Worm (Caenorhabditis elegans): Measurements from ENCODE around the gene ogdh-2.
A peak's percentile ranks its signal among the peaks of the same experiment; 100 is the strongest.

Gene ogdh-2

ce11 chrV:12195845-12196244 is 1.5 kb downstream of the ogdh-2 start, which contains the start of gene ZK836.3:
TSS of gene ZK836.3 (minus strand) at chrV:12195945.
- no peak for TF ChIP-seq efl-1 (optimal IDR thresholded peaks at IDR 0.05)
- peak in 1 of 2 experiments; percentile 30 for TF ChIP-seq efl-1 (GFP tag; optimal IDR thresholded peaks at IDR 0.05 in 1 of 2)
- no peak for TF ChIP-seq unc-98 (GFP tag; IDR thresholded peaks at IDR 0.05)
- no peak for TF ChIP-seq hlh-17 (GFP tag; optimal IDR thresholded peaks at IDR 0.05; ENCODE audit: borderline replicate concordance)
- no peak for TF ChIP-seq jun-1 (tag; optimal IDR thresholded peaks at IDR 0.05)
- no peak for TF ChIP-seq mab-9 (GFP tag; IDR thresholded peaks at IDR 0.05)
- TF ChIP-seq lir-3 (tag; optimal IDR thresholded peaks at IDR 0.05; ENCODE audit: poor library complexity) = no peak

- TF ChIP-seq lin-14 (GFP tag; optimal IDR thresholded peaks at IDR 0.05) = peak; percentile 19
- no peak for TF ChIP-seq nhr-76 (tag; optimal IDR thresholded peaks at IDR 0.05)
- TF ChIP-seq zag-1 (tag; optimal IDR thresholded peaks at IDR 0.05) = no peak
- no peak for TF ChIP-seq efl-1 (optimal IDR thresholded peaks at IDR 0.05)
- TF ChIP-seq efl-1 (GFP tag; optimal IDR thresholded peaks at IDR 0.05 in 1 of 2) = peak in 1 of 2 experiments; percentile 56
- no peak for TF ChIP-seq unc-86 (tag; optimal IDR thresholded peaks at IDR 0.05)
Observed at ce11 chrV:12196659-12197058, 2.4 kb downstream of the ogdh-2 start.

- no peak for TF ChIP-seq fkh-8 (tag; optimal IDR thresholded peaks at IDR 0.05)
- no peak for TF ChIP-seq sup-37 (GFP tag; optimal IDR thresholded peaks at IDR 0.05)
- no peak for TF ChIP-seq fkh-10 (GFP tag; optimal IDR thresholded peaks at IDR 0.05)
- no peak for TF ChIP-seq ama-1 (optimal IDR thresholded peaks at IDR 0.05)
- no peak for TF ChIP-seq lin-13 (GFP tag; optimal IDR thresholded peaks at IDR 0.05)
Observed at ce11 chrV:12197748-12198147, 3.4 kb downstream of the ogdh-2 start.

ce11 chrV:12198545-12198944 is 4.2 kb downstream of the ogdh-2 start, which contains the start of gene lon-3:
TSS of gene lon-3 (minus strand) at chrV:12198645.
- TF ChIP-seq sup-37 (GFP tag; optimal IDR thresholded peaks at IDR 0.05) (no peak), nhr-20 (tag; optimal IDR thresholded peaks at IDR 0.05) (no peak), snpc-4 (tag; optimal IDR thresholded peaks at IDR 0.05) (no peak), unc-30 (tag; optimal IDR thresholded peaks at IDR 0.05) (no peak), ceh-90 (tag; optimal IDR thresholded peaks at IDR 0.05) (no peak), lsy-2 (tag; optimal IDR thresholded peaks at IDR 0.05) (no peak), lin-15B (tag; optimal IDR thresholded peaks at IDR 0.05) (no peak), nhr-90 (tag; optimal IDR thresholded peaks at IDR 0.05; ENCODE audit: poor library complexity) (no peak), lin-14 (GFP tag; optimal IDR thresholded peaks at IDR 0.05) (no peak), pax-3 (tag; optimal IDR thresholded peaks at IDR 0.05) (no peak), sptf-1 (tag; optimal IDR thresholded peaks at IDR 0.05) (no peak), vab-15 (tag; optimal IDR thresholded peaks at IDR 0.05) (no peak), Y116A8C.19 (tag; optimal IDR thresholded peaks at IDR 0.05; ENCODE audit: borderline replicate concordance) (no peak)

DNA sequence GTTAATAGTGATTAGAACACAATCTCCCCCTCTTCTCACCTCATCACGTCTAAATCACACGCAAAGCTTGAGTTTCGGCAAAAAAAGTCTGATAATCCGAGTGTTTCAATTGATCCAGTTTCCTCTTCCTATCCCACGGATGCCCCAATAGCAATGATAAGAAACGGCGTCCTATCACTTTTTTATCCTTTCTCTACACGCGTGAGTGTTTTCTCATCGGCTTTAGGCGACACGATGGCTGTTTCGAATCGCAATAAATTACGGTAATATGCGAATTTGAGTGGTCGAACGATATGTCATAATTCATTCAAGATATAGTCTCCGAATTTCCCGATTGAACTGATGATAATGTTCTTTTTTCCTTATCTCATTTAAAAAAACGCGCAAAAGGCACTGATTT is 5.2 kb downstream of the ogdh-2 start:
- TF ChIP-seq nhr-28 (tag; optimal IDR thresholded peaks at IDR 0.05) (no peak), blmp-1 (tag; optimal IDR thresholded peaks at IDR 0.05) (peak; percentile 97), hpl-2 (GFP tag; optimal IDR thresholded peaks at IDR 0.05) (no peak), egl-13 (tag; optimal IDR thresholded peaks at IDR 0.05) (no peak), Y116A8C.19 (tag; optimal IDR thresholded peaks at IDR 0.05; ENCODE audit: borderline replicate concordance) (no peak), lin-39 (tag; optimal IDR thresholded peaks at IDR 0.05) (no peak), fkh-10 (GFP tag; optimal IDR thresholded peaks at IDR 0.05) (no peak), mep-1 (tag; optimal IDR thresholded peaks at IDR 0.05) (no peak), tbx-2 (tag; optimal IDR thresholded peaks at IDR 0.05) (no peak), C04F5.9 (tag; optimal IDR thresholded peaks at IDR 0.05) (no peak), elt-3 (tag; optimal IDR thresholded peaks at IDR 0.05) (peak in 1 of 6 experiments; percentile 92)

Measured in whole organism, L1 larva.